Fruit fly (Drosophila melanogaster): Measurements from ENCODE around the gene CG32829.

DNA sequence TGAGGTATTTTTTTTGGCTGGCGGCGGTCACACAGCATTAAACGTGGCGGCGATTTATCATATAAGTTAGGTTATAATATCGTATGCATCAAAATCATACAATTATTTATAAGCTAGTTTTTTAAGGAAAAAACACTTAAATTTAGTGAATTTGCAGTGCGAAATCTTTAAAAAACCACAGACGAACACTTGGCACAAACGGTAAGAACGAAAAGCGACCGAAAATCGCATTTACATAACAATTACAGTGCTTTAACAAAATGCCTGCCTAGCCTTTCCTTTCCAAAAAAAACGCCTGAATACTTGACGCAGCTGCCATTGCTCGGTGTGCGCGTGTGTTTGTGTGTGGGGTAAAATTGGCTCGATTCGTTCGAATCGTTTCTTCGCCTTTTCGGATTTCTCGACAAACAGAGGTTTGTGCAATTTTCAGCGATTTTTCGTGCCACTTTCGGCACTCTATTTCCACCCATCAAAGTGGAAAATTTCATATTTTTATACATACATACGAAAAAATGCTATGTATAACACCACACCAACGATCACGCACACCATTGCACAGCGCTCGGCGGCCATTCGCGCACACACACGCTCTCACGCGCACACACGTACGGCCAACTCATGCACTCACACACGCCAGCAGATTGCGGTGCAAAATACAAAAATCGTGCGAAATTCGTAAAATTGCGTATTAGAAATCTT is 4.6 kb upstream of the CG32829 start, which contains the start of gene Hrb27C:
- TF ChIP-seq foxo (GFP tag; optimal IDR thresholded peaks at IDR 0.05): no peak
- no peak for TF ChIP-seq Myc (optimal IDR thresholded peaks at IDR 0.05)
- TF ChIP-seq ey (GFP tag; optimal IDR thresholded peaks at IDR 0.05): no peak
- no peak for TF ChIP-seq GATAd (GFP tag; optimal IDR thresholded peaks at IDR 0.05)
- no peak for TF ChIP-seq pan (optimal IDR thresholded peaks at IDR 0.05)
- TF ChIP-seq woc (GFP tag; optimal IDR thresholded peaks at IDR 0.05): peak; percentile 6
- no peak for TF ChIP-seq fru (GFP tag; optimal IDR thresholded peaks at IDR 0.05)
- TF ChIP-seq sage (GFP tag; optimal IDR thresholded peaks at IDR 0.05): no peak
- TF ChIP-seq Sp1 (GFP tag; optimal IDR thresholded peaks at IDR 0.05): no peak
- TF ChIP-seq Dfd (GFP tag; optimal IDR thresholded peaks at IDR 0.05): no peak
- TF ChIP-seq Vsx2 (GFP tag; optimal IDR thresholded peaks at IDR 0.05; ENCODE audit: partially characterized antibody): no peak
- TF ChIP-seq Mio (GFP tag; optimal IDR thresholded peaks at IDR 0.05): no peak

Measured in whole organism, wandering third instar larva.